Worm (Caenorhabditis elegans) whole organism, L4 larva: ENCODE results near the gene cyp-33C3.
"Not testable (repeated sequence)": the region's sequence is repeated elsewhere in the genome, so short reads cannot be mapped to it uniquely, and the experiment has no call there.

ENCODE experiments used
- T20F7.1 ChIP-seq: fragments of 200-800 bp; sonication (Bioruptor generic); optimal IDR thresholded peaks from 2 replicates; lab custom pipeline; 2018; ENCODE audit warnings: mild to moderate bottlenecking, missing genetic modification characterization, missing compliant biosample characterization
- ceh-28 ChIP-seq: fragments of 150-350 bp; optimal IDR thresholded peaks from 2 replicates; lab custom pipeline; 2014; ENCODE audit warnings: missing biosample characterization, missing genetic modification reagents, missing genetic modification characterization
- duxl-1 ChIP-seq: sonication (generic microtip); optimal IDR thresholded peaks from 2 replicates; lab custom pipeline; 2016; ENCODE audit warnings: mild to moderate bottlenecking, missing genetic modification characterization, moderate library complexity, missing compliant biosample characterization; ENCODE audit not compliant: poor library complexity
- lin-13 ChIP-seq: fragments of 150-350 bp; optimal IDR thresholded peaks from 2 replicates; lab custom pipeline; 2014; ENCODE audit warnings: missing biosample characterization, missing genetic modification reagents, missing genetic modification characterization
- lin-39 ChIP-seq: fragments of 150-350 bp; optimal IDR thresholded peaks from 2 replicates; lab custom pipeline; 2014; ENCODE audit warnings: missing biosample characterization, missing genetic modification reagents, missing genetic modification characterization
- mdl-1 ChIP-seq, 2 experiments: fragments of 150-350 bp in 1 of 2; sonication (generic microtip) in 1 of 2; optimal IDR thresholded peaks; 2 replicates each; lab custom pipeline; 2014 to 2017; ENCODE audit warnings: missing biosample characterization in 2 of 2, missing genetic modification characterization in 2 of 2
- mep-1 ChIP-seq: fragments of 150-350 bp; sonication (generic microtip); optimal IDR thresholded peaks from 3 replicates; lab custom pipeline; 2014; ENCODE audit warnings: missing biosample characterization, missing genetic modification characterization
- nhr-10 ChIP-seq: fragments of 150-350 bp; optimal IDR thresholded peaks from 2 replicates; lab custom pipeline; 2014; ENCODE audit warnings: missing biosample characterization, missing genetic modification characterization
- pqm-1 ChIP-seq: sonication (generic microtip); optimal IDR thresholded peaks from 2 replicates; lab custom pipeline; 2017; ENCODE audit warnings: missing biosample characterization, missing genetic modification characterization
- unc-130 ChIP-seq: sonication (generic microtip); optimal IDR thresholded peaks from 2 replicates; lab custom pipeline; 2016; ENCODE audit warnings: missing genetic modification reagents, missing genetic modification characterization, missing compliant biosample characterization
- vab-7 ChIP-seq: fragments of 200-800 bp; sonication (Bioruptor generic); IDR thresholded peaks from 2 replicates; pipeline ENCODE4 v1.3.6; 2022; ENCODE audit warnings: missing genetic modification reagents, missing genetic modification characterization, missing compliant biosample characterization

DNA sequence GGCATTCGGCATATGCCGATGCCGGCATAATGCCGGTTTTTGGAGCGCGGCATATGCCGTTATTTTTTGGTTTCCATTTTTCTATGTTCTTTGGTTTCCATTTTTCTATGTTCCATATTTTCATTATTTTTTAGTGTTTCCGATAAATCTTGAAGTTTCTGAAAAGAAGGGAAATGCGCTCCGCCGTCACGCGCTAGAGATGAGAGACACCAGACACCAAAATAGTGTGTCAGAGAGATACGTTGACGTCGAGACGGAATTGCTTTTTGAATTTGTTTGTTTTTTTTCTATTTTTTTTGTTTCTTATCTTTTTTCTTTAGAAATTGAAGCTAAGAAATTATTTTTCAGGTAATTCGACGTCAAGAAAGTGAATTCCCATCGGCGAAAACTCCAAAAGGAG lies 12.6 kb downstream of the cyp-33C3 start, which contains the start of gene F41B5.1:
- TF ChIP-seq vab-7 (GFP tag; lab: Robert Waterston, UW); ceh-28 (tag; lab: Kevin White, UChicago); pqm-1 (tag; lab: Kevin White, UChicago); duxl-1 (tag; lab: Kevin White, UChicago); unc-130 (GFP tag; lab: Kevin White, UChicago); nhr-10 (tag; lab: Kevin White, UChicago); mdl-1 (tag; optimal IDR thresholded peaks at IDR 0.05; lab: Kevin White, UChicago); T20F7.1 (GFP tag; lab: Kevin White, UChicago); mep-1; lin-13 (GFP tag; lab: Kevin White, UChicago); lin-39: not testable (repeated sequence)
